Worm (Caenorhabditis elegans) whole organism, young adult: Measurements from ENCODE around the gene fcho-1.

Source experiments
- B0035.1 ChIP-seq: sonication (generic microtip); optimal IDR thresholded peaks from 2 replicates; lab custom pipeline; 2016; ENCODE audit warnings: missing genetic modification characterization, mild to moderate bottlenecking, missing compliant biosample characterization, missing genotype, missing genetic modification reagents
- B0336.3 ChIP-seq: fragments of 200-800 bp; sonication (Bioruptor generic); IDR thresholded peaks from 2 replicates; pipeline ENCODE4 v1.3.6; 2022; ENCODE audit warnings: missing genetic modification characterization, missing compliant biosample characterization
- C17E4.6 ChIP-seq: fragments of 200-800 bp; sonication (Bioruptor generic); IDR thresholded peaks from 2 replicates; pipeline ENCODE4 v1.3.6; 2022; ENCODE audit warnings: missing genetic modification reagents, missing genetic modification characterization, missing compliant biosample characterization
- F33H1.4 ChIP-seq: fragments of 200-800 bp; sonication (Bioruptor generic); IDR thresholded peaks from 2 replicates; pipeline ENCODE4 v1.3.6; 2022; ENCODE audit warnings: missing genetic modification reagents, missing genetic modification characterization, missing compliant biosample characterization
- Y53G8AR.9 ChIP-seq: fragments of 200-800 bp; sonication (Bioruptor generic); conservative IDR thresholded peaks from 2 replicates; pipeline ENCODE4 v1.3.6; 2022; ENCODE audit warnings: missing genetic modification reagents, missing genetic modification characterization, missing compliant biosample characterization
- aptf-2 ChIP-seq: fragments of 200-800 bp; sonication (Bioruptor generic); conservative IDR thresholded peaks from 2 replicates; pipeline ENCODE4 v1.3.6; 2022; ENCODE audit warnings: missing genetic modification reagents, missing genetic modification characterization, missing compliant biosample characterization
- athp-1 ChIP-seq: sonication (generic microtip); optimal IDR thresholded peaks from 2 replicates; lab custom pipeline; 2017; ENCODE audit warnings: mild to moderate bottlenecking, missing genetic modification characterization, missing compliant biosample characterization
- attf-5 ChIP-seq: fragments of 200-800 bp; sonication (Bioruptor generic); optimal IDR thresholded peaks from 2 replicates; lab custom pipeline; 2018; ENCODE audit warnings: mild to moderate bottlenecking, missing genetic modification characterization, missing compliant biosample characterization
- attf-6 ChIP-seq: fragments of 200-800 bp; sonication (Bioruptor generic); IDR thresholded peaks from 2 replicates; pipeline ENCODE4 v1.3.6; 2022; ENCODE audit warnings: missing genetic modification reagents, missing genetic modification characterization, missing compliant biosample characterization
- ccch-3 ChIP-seq: fragments of 200-800 bp; sonication (Bioruptor generic); optimal IDR thresholded peaks from 2 replicates; lab custom pipeline; 2018; ENCODE audit warnings: mild to moderate bottlenecking, missing genetic modification characterization, missing compliant biosample characterization
- cebp-1 ChIP-seq, 2 experiments: fragments of 200-800 bp in 1 of 2; sonication (Bioruptor generic) in 1 of 2; sonication (generic microtip) in 1 of 2; IDR thresholded peaks in 1 of 2; optimal IDR thresholded peaks in 1 of 2; 2 replicates each; pipeline versions ENCODE4 v1.3.6 to Lab custom; 2017 to 2022; ENCODE audit warnings: missing compliant biosample characterization in 2 of 2, missing genetic modification characterization in 2 of 2, mild to moderate bottlenecking in 1 of 2, missing genetic modification reagents in 1 of 2, moderate library complexity in 1 of 2
- ceh-79 ChIP-seq: sonication (generic microtip); optimal IDR thresholded peaks from 2 replicates; lab custom pipeline; 2017; ENCODE audit warnings: mild to moderate bottlenecking, missing genetic modification characterization, missing compliant biosample characterization
- chd-7 ChIP-seq: sonication (generic microtip); optimal IDR thresholded peaks from 2 replicates; lab custom pipeline; 2016; ENCODE audit warnings: mild to moderate bottlenecking, missing genetic modification characterization, moderate library complexity, missing compliant biosample characterization
- dox-1 ChIP-seq: fragments of 200-800 bp; sonication (Bioruptor generic); IDR thresholded peaks from 2 replicates; pipeline ENCODE4 v1.3.6; 2022; ENCODE audit warnings: missing genetic modification reagents, missing genetic modification characterization, missing compliant biosample characterization
- egl-44 ChIP-seq: fragments of 200-800 bp; sonication (Bioruptor generic); IDR thresholded peaks from 2 replicates; pipeline ENCODE4 v1.3.6; 2022; ENCODE audit warnings: missing genetic modification reagents, missing genetic modification characterization, missing compliant biosample characterization
- egrh-3 ChIP-seq: fragments of 200-800 bp; sonication (Bioruptor generic); IDR thresholded peaks from 2 replicates; pipeline ENCODE4 v1.3.6; 2022; ENCODE audit warnings: missing genetic modification reagents, missing genetic modification characterization, missing compliant biosample characterization
- him-1 ChIP-seq: sonication (generic microtip); optimal IDR thresholded peaks from 2 replicates; lab custom pipeline; 2016; ENCODE audit warnings: missing genotype, missing genetic modification reagents, missing genetic modification characterization, missing compliant biosample characterization
- hlh-12 ChIP-seq: sonication (generic microtip); optimal IDR thresholded peaks from 2 replicates; lab custom pipeline; 2016; ENCODE audit warnings: missing genetic modification characterization, missing compliant biosample characterization
- hlh-26 ChIP-seq: fragments of 200-800 bp; sonication (Bioruptor generic); conservative IDR thresholded peaks from 2 replicates; pipeline ENCODE4 v1.3.6; 2022; ENCODE audit warnings: missing genetic modification reagents, missing genetic modification characterization, missing compliant biosample characterization
- hmg-1.2 ChIP-seq: fragments of 200-800 bp; sonication (Bioruptor generic); IDR thresholded peaks from 2 replicates; pipeline ENCODE4 v1.3.6; 2022; ENCODE audit warnings: missing genetic modification reagents, missing genetic modification characterization, missing compliant biosample characterization
- lin-26 ChIP-seq: fragments of 200-800 bp; sonication (Bioruptor generic); IDR thresholded peaks from 2 replicates; pipeline ENCODE4 v1.3.6; 2022; ENCODE audit warnings: missing genetic modification reagents, missing genetic modification characterization, missing compliant biosample characterization
- lin-54 ChIP-seq: fragments of 200-800 bp; sonication (Bioruptor generic); optimal IDR thresholded peaks from 2 replicates; lab custom pipeline; 2018; ENCODE audit warnings: mild to moderate bottlenecking, missing genetic modification characterization, missing compliant biosample characterization
- lsl-1 ChIP-seq: fragments of 200-800 bp; sonication (Bioruptor generic); optimal IDR thresholded peaks from 2 replicates; lab custom pipeline; 2018; ENCODE audit warnings: mild to moderate bottlenecking, missing genetic modification characterization, moderate library complexity, missing compliant biosample characterization
- lsy-27 ChIP-seq: sonication (generic microtip); optimal IDR thresholded peaks from 2 replicates; lab custom pipeline; 2017; ENCODE audit warnings: missing genetic modification characterization, mild to moderate bottlenecking, missing compliant biosample characterization, antibody characterized with exemption, missing genotype, borderline replicate concordance; ENCODE audit not compliant: insufficient read depth
- madf-3 ChIP-seq: fragments of 200-800 bp; sonication (Bioruptor generic); IDR thresholded peaks from 2 replicates; pipeline ENCODE4 v1.3.6; 2022; ENCODE audit warnings: missing genetic modification reagents, missing genetic modification characterization, missing compliant biosample characterization
- madf-6 ChIP-seq: fragments of 200-800 bp; sonication (Bioruptor generic); IDR thresholded peaks from 2 replicates; pipeline ENCODE4 v1.3.6; 2022; ENCODE audit warnings: missing genetic modification reagents, missing genetic modification characterization, missing compliant biosample characterization
- mcd-1 ChIP-seq: fragments of 200-800 bp; sonication (Bioruptor generic); IDR thresholded peaks from 2 replicates; pipeline ENCODE4 v1.3.6; 2022; ENCODE audit warnings: missing genetic modification reagents, missing genetic modification characterization, missing compliant biosample characterization
- nhr-120 ChIP-seq: fragments of 200-800 bp; sonication (Bioruptor generic); IDR thresholded peaks from 2 replicates; pipeline ENCODE4 v1.3.6; 2022; ENCODE audit warnings: missing genetic modification characterization, missing compliant biosample characterization
- nhr-80 ChIP-seq: sonication (generic microtip); optimal IDR thresholded peaks from 2 replicates; lab custom pipeline; 2016; ENCODE audit warnings: missing genetic modification characterization, missing compliant biosample characterization
- rpc-1 ChIP-seq, 2 experiments: fragments of 150-350 bp in 1 of 2; sonication (generic microtip) in 1 of 2; optimal IDR thresholded peaks; 2 replicates each; lab custom pipeline; 2014 to 2018; ENCODE audit warnings: missing biosample characterization in 1 of 2, missing genetic modification characterization in 1 of 2, missing genetic modification reagents in 1 of 2, missing genotype in 1 of 2
- snpc-1.1 ChIP-seq: sonication (generic microtip); optimal IDR thresholded peaks from 2 replicates; lab custom pipeline; 2017; ENCODE audit warnings: missing genetic modification characterization, mild to moderate bottlenecking, missing compliant biosample characterization, antibody characterized with exemption, moderate library complexity, missing genotype, missing genetic modification reagents; ENCODE audit not compliant: insufficient read depth
- tbx-9 ChIP-seq: sonication (generic microtip); optimal IDR thresholded peaks from 2 replicates; lab custom pipeline; 2016; ENCODE audit warnings: borderline replicate concordance, missing genetic modification characterization, inconsistent platforms, missing compliant biosample characterization
- xnd-1 ChIP-seq: sonication (generic microtip); optimal IDR thresholded peaks from 2 replicates; lab custom pipeline; 2016; ENCODE audit warnings: missing genotype, missing genetic modification reagents, missing genetic modification characterization, missing compliant biosample characterization
- zfh-2 ChIP-seq: fragments of 200-800 bp; sonication (Bioruptor generic); conservative IDR thresholded peaks from 2 replicates; pipeline ENCODE4 v1.3.6; 2022; ENCODE audit warnings: missing genetic modification reagents, missing genetic modification characterization, missing compliant biosample characterization
- zim-3 ChIP-seq: sonication (generic microtip); optimal IDR thresholded peaks from 2 replicates; lab custom pipeline; 2017; ENCODE audit warnings: mild to moderate bottlenecking, missing genetic modification characterization, moderate library complexity, missing compliant biosample characterization
- ztf-18 ChIP-seq: sonication (generic microtip); optimal IDR thresholded peaks from 2 replicates; lab custom pipeline; 2016; ENCODE audit warnings: missing genotype, mild to moderate bottlenecking, missing genetic modification characterization, missing compliant biosample characterization

fcho-1 gene

ce11 chrII:1320412-1320811 lies 10.1 kb downstream of the fcho-1 start (continued):
- TF ChIP-seq C17E4.6 (GFP tag; lab: Robert Waterston, UW) (peak; percentile 87), him-1 (tag; lab: Kevin White, UChicago) (no peak), ceh-79 (tag; lab: Kevin White, UChicago) (peak; percentile 57)
- TF ChIP-seq, all 124 proteins: peak for 97

- no peak for TF ChIP-seq aptf-2 (GFP tag; lab: Robert Waterston, UW)
- peak; percentile 24 for TF ChIP-seq attf-5 (GFP tag; lab: Kevin White, UChicago)
- no peak for TF ChIP-seq xnd-1
- TF ChIP-seq chd-7 (tag; lab: Kevin White, UChicago), result no peak
- TF ChIP-seq lin-54 (GFP tag; lab: Kevin White, UChicago), result peak; percentile 38
- TF ChIP-seq nhr-80, result no peak
- peak; percentile 12; the same call in 1 of the 2 replicates for TF ChIP-seq attf-6
- peak; percentile 8; the same call in 1 of the 2 replicates for TF ChIP-seq madf-6
- peak; percentile 58 for TF ChIP-seq mcd-1 (GFP tag; lab: Robert Waterston, UW)
- TF ChIP-seq egl-44 (GFP tag; lab: Robert Waterston, UW), result peak; percentile 27; the same call in 1 of the 2 replicates
- peak; percentile 5 for TF ChIP-seq athp-1 (tag; lab: Kevin White, UChicago)
- TF ChIP-seq zim-3 (tag; lab: Kevin White, UChicago), result no peak
- TF ChIP-seq hlh-12 (tag; lab: Kevin White, UChicago), result no peak
- peak; percentile 59 for TF ChIP-seq B0336.3 (GFP tag; lab: Robert Waterston, UW)
- no peak for TF ChIP-seq ztf-18 (tag; lab: Kevin White, UChicago)
- no peak for TF ChIP-seq snpc-1.1 (tag; lab: Kevin White, UChicago)
- TF ChIP-seq lsl-1 (GFP tag; lab: Kevin White, UChicago), result peak; percentile 46
- no peak for TF ChIP-seq B0035.1 (tag; lab: Kevin White, UChicago)
- 0 out of 2 replicates have a peak, but pooled peaks have one; percentile 26 for TF ChIP-seq lin-26 (GFP tag; lab: Robert Waterston, UW)
- peak; percentile 90 for TF ChIP-seq zfh-2 (GFP tag; lab: Robert Waterston, UW)
- peak; percentile 88 for TF ChIP-seq egrh-3
- TF ChIP-seq cebp-1 (GFP tag; IDR thresholded peaks at IDR 0.05; lab: Robert Waterston, UW), result no peak
- peak; percentile 28 for TF ChIP-seq cebp-1 (tag; optimal IDR thresholded peaks at IDR 0.05; lab: Kevin White, UChicago)
- TF ChIP-seq lsy-27, result no peak
- peak; percentile 27; the same call in 1 of the 2 replicates for TF ChIP-seq madf-3 (GFP tag; lab: Robert Waterston, UW)
- TF ChIP-seq dox-1, result peak; percentile 66
- TF ChIP-seq F33H1.4 (GFP tag; lab: Robert Waterston, UW), result peak; percentile 20; the same call in 1 of the 2 replicates
- TF ChIP-seq ccch-3, result no peak
- TF ChIP-seq nhr-120 (GFP tag; lab: Robert Waterston, UW), result no peak
- TF ChIP-seq hmg-1.2, result no peak
- no peak for TF ChIP-seq rpc-1 (optimal IDR thresholded peaks at IDR 0.05; lab: Kevin White, UChicago)
- TF ChIP-seq rpc-1 (tag; optimal IDR thresholded peaks at IDR 0.05; lab: Kevin White, UChicago), result no peak
- TF ChIP-seq Y53G8AR.9 (GFP tag; lab: Robert Waterston, UW), result peak; percentile 57; the same call in 1 of the 2 replicates
- TF ChIP-seq tbx-9, result no peak
- no peak for TF ChIP-seq hlh-26 (GFP tag; lab: Robert Waterston, UW)
Measured at ce11 chrII:1320987-1321807, 10.9 kb downstream of the fcho-1 start, which contains the start of gene vig-1. Gene vig-1 (plus strand): TSS chrII:1321037.
